Worm (Caenorhabditis elegans) whole organism, L4 larva: ENCODE measurements around the gene fbxa-155.

Experiments
- ZK337.2 ChIP-seq: fragments of 200-800 bp; sonication (Bioruptor generic); IDR thresholded peaks from 2 replicates; pipeline ENCODE4 v1.3.6; 2022; ENCODE audit warnings: missing genetic modification reagents, missing genetic modification characterization, missing compliant biosample characterization
- ama-1 ChIP-seq: fragments of 150-350 bp; optimal IDR thresholded peaks from 2 replicates; lab custom pipeline; 2014; ENCODE audit warnings: inconsistent platforms, mixed read lengths
- daf-12 ChIP-seq: fragments of 150-350 bp; optimal IDR thresholded peaks from 2 replicates; lab custom pipeline; 2014; ENCODE audit warnings: missing biosample characterization, missing genetic modification reagents, missing genetic modification characterization
- mep-1 ChIP-seq: fragments of 150-350 bp; sonication (generic microtip); optimal IDR thresholded peaks from 3 replicates; lab custom pipeline; 2014; ENCODE audit warnings: missing biosample characterization, missing genetic modification characterization
- nhr-25 ChIP-seq: sonication (generic microtip); optimal IDR thresholded peaks from 2 replicates; lab custom pipeline; 2017; ENCODE audit warnings: missing genetic modification characterization, mild to moderate bottlenecking, missing compliant biosample characterization, antibody characterized with exemption, moderate library complexity, borderline replicate concordance; ENCODE audit not compliant: insufficient read depth
- nhr-28 ChIP-seq: fragments of 150-350 bp; optimal IDR thresholded peaks from 2 replicates; lab custom pipeline; 2014; ENCODE audit warnings: missing biosample characterization, missing genetic modification characterization
- rbr-2 ChIP-seq: sonication (generic microtip); optimal IDR thresholded peaks from 2 replicates; lab custom pipeline; 2016; ENCODE audit warnings: missing genotype, missing genetic modification characterization, missing compliant biosample characterization
- saeg-2 ChIP-seq: fragments of 200-800 bp; sonication (Bioruptor generic); IDR thresholded peaks from 2 replicates; pipeline ENCODE4 v1.3.6; 2022; ENCODE audit warnings: missing genetic modification reagents, missing genetic modification characterization, missing compliant biosample characterization
- snpc-4 ChIP-seq: fragments of 150-350 bp; optimal IDR thresholded peaks from 2 replicates; lab custom pipeline; 2014; ENCODE audit warnings: missing biosample characterization, missing genetic modification characterization
- unc-62 ChIP-seq, 3 experiments: fragments of 150-350 bp in 1 of 3; sonication (generic microtip); optimal IDR thresholded peaks in 2 of 3; peaks in 1 of 3; 1 replicate in 1 of 3; 2 replicates in 2 of 3; lab custom pipeline; 2014 to 2017; ENCODE audit warnings: missing biosample characterization in 3 of 3, missing genetic modification characterization in 3 of 3, missing genetic modification reagents in 3 of 3, missing genotype in 1 of 3

- no peak for TF ChIP-seq saeg-2 (GFP tag; lab: Robert Waterston, UW)
- TF ChIP-seq ZK337.2 (GFP tag; lab: Robert Waterston, UW) = no peak
- TF ChIP-seq daf-12 = no peak
- no peak for TF ChIP-seq mep-1 (tag; lab: Kevin White, UChicago)
- TF ChIP-seq unc-62 (GFP tag; optimal IDR thresholded peaks at IDR 0.05 in 1 of 2; lab: Kevin White, UChicago) = no peak
- no peak for TF ChIP-seq unc-62 (tag; optimal IDR thresholded peaks at IDR 0.05; lab: Kevin White, UChicago)
- no peak for TF ChIP-seq nhr-25 (tag; lab: Kevin White, UChicago)
- TF ChIP-seq ama-1 (lab: Kevin White, UChicago) = no peak
- no peak for TF ChIP-seq rbr-2
- no peak for TF ChIP-seq snpc-4 (tag; lab: Kevin White, UChicago)
- TF ChIP-seq nhr-28 (tag; lab: Kevin White, UChicago) = no peak
These were observed 5.8 kb downstream of the fbxa-155 start, which contains the start of gene C05B5.11 for ce11 chrIII:10004213-10004612.
